Worm (Caenorhabditis elegans): ENCODE data around the gene pah-1.

DNA sequence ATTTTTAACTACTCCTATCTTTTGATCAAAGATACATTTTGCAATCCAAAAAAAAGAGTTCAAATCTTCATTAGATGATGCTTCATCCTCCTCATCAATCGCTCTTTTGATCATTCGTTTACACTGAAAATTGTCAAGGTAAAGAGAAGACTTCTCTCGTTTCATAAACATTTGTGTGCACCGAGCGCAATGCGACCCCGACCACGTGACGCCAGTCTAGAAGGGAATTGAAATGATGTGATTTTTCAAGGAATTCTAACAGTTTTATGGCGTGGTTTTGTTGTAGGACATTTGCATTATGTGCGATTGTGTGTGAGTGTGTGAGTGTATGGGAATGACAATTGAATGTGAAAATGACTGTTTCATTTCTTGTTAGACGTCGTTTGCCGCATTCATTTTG, 25.5 kb downstream of the pah-1 start:
- TF ChIP-seq ceh-16 (tag; optimal IDR thresholded peaks at IDR 0.05) (no peak), elt-2 (tag; optimal IDR thresholded peaks at IDR 0.05) (peak; percentile 50), mdl-1 (tag; optimal IDR thresholded peaks at IDR 0.05) (peak; percentile 64)
